Worm (Caenorhabditis elegans): ENCODE results near the gene odc-1.

DNA sequence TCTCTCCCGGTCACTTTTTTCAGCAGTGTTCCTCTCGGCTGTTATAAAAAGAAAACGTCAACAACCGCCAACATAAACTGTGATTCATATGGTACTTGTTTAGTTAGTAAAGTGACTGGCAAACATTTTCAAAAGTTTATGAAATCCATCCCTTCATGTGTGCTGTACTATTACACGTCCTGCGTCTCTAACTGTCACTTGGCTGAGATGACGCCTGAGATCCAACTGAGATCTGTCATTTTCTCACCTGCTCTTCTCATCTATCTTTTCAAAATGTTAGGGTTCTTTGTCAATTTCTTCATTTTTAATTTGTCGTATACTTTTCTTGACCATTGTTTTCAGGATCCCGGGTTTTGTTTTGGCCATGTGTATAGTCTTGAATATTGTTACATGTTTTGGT lies 25.3 kb downstream of the odc-1 start:
- TF ChIP-seq snpc-4 (tag; optimal IDR thresholded peaks at IDR 0.05) (no peak), M03D4.4 (tag; optimal IDR thresholded peaks at IDR 0.05) (no peak), pha-4 (tag; optimal IDR thresholded peaks at IDR 0.05) (no peak), mep-1 (tag; optimal IDR thresholded peaks at IDR 0.05) (no peak), nhr-237 (tag; optimal IDR thresholded peaks at IDR 0.05) (no peak), nhr-28 (tag; optimal IDR thresholded peaks at IDR 0.05) (no peak), flh-1 (GFP tag; optimal IDR thresholded peaks at IDR 0.05) (no peak), nhr-12 (tag; optimal IDR thresholded peaks at IDR 0.05) (no peak), ztf-11 (tag; optimal IDR thresholded peaks at IDR 0.05) (no peak), ces-1 (GFP tag; optimal IDR thresholded peaks at IDR 0.05) (no peak)
